Fruit fly (Drosophila melanogaster) whole organism, pupa: Measurements from ENCODE around the gene SPE.
A peak's percentile ranks its signal among the peaks of the same experiment; 100 is the strongest.

Experiments used
- CG10348 ChIP-seq: fragments of 200-800 bp; sonication (Bioruptor generic); IDR thresholded peaks from 2 replicates; pipeline ENCODE4 v1.3.6; 2022; ENCODE audit warnings: missing biosample characterization, missing genetic modification characterization
- CG12605 ChIP-seq: fragments of 200-800 bp; sonication (Bioruptor generic); IDR thresholded peaks from 2 replicates; pipeline ENCODE4 v1.3.6; 2022; ENCODE audit warnings: missing biosample characterization, missing genetic modification characterization
- CG13204 ChIP-seq: fragments of 200-800 bp; sonication (Bioruptor generic); optimal IDR thresholded peaks from 2 replicates; lab custom pipeline; 2018; ENCODE audit warnings: missing biosample characterization, mild to moderate bottlenecking, missing genetic modification characterization, moderate library complexity
- CG14655 ChIP-seq: fragments of 200-800 bp; sonication (Bioruptor generic); optimal IDR thresholded peaks from 3 replicates; lab custom pipeline; 2017; ENCODE audit warnings: mild to moderate bottlenecking, missing biosample characterization, missing genetic modification reagents, missing genetic modification characterization
- CG15710 ChIP-seq: fragments of 200-800 bp; sonication (Bioruptor generic); optimal IDR thresholded peaks from 2 replicates; lab custom pipeline; 2018; ENCODE audit warnings: missing biosample characterization, mild to moderate bottlenecking, missing genetic modification characterization, moderate library complexity
- CG17806 ChIP-seq: fragments of 200-800 bp; sonication (Bioruptor generic); optimal IDR thresholded peaks from 2 replicates; lab custom pipeline; 2018; ENCODE audit warnings: missing biosample characterization, mild to moderate bottlenecking, missing genetic modification characterization, moderate library complexity
- CG32121 ChIP-seq: fragments of 200-800 bp; sonication (Bioruptor generic); IDR thresholded peaks from 2 replicates; pipeline ENCODE4 v1.3.6; 2022; ENCODE audit warnings: missing biosample characterization, missing genetic modification characterization
- CG34367 ChIP-seq: fragments of 200-800 bp; sonication (Bioruptor generic); optimal IDR thresholded peaks from 2 replicates; lab custom pipeline; 2018; ENCODE audit warnings: missing biosample characterization, mild to moderate bottlenecking, missing genetic modification characterization
- CG4496 ChIP-seq: fragments of 200-800 bp; sonication (Bioruptor generic); IDR thresholded peaks from 3 replicates; pipeline ENCODE4 v1.3.6; 2022; ENCODE audit warnings: missing biosample characterization, missing genetic modification characterization
- CG8159 ChIP-seq: fragments of 200-800 bp; sonication (Bioruptor generic); optimal IDR thresholded peaks from 3 replicates; lab custom pipeline; 2018; ENCODE audit warnings: missing biosample characterization, mild to moderate bottlenecking, missing genetic modification characterization, moderate library complexity
- CG8301 ChIP-seq: fragments of 200-800 bp; sonication (Bioruptor generic); optimal IDR thresholded peaks from 2 replicates; lab custom pipeline; 2018; ENCODE audit warnings: missing biosample characterization, mild to moderate bottlenecking, missing genetic modification characterization
- CG9948 ChIP-seq: fragments of 200-800 bp; sonication (Bioruptor generic); optimal IDR thresholded peaks from 2 replicates; lab custom pipeline; 2018; ENCODE audit warnings: missing biosample characterization, mild to moderate bottlenecking, missing genetic modification characterization, moderate library complexity
- D1 ChIP-seq: fragments of 200-800 bp; sonication (Bioruptor generic); optimal IDR thresholded peaks from 2 replicates; lab custom pipeline; 2018; ENCODE audit warnings: missing biosample characterization, mild to moderate bottlenecking, missing genetic modification characterization, moderate library complexity
- EcR ChIP-seq: fragments of 200-800 bp; sonication (Bioruptor generic); optimal IDR thresholded peaks from 3 replicates; lab custom pipeline; 2019; ENCODE audit warnings: missing biosample characterization, missing genetic modification characterization, mild to moderate bottlenecking, moderate library complexity, missing genetic modification reagents
- Ets98B ChIP-seq: fragments of 200-800 bp; sonication (Bioruptor generic); IDR thresholded peaks from 2 replicates; pipeline ENCODE4 v1.3.6; 2022; ENCODE audit warnings: missing biosample characterization, missing genetic modification characterization
- Pif1A ChIP-seq: fragments of 200-800 bp; sonication (Bioruptor generic); optimal IDR thresholded peaks from 3 replicates; lab custom pipeline; 2016; ENCODE audit warnings: missing biosample characterization, missing genetic modification characterization
- Pif1B ChIP-seq: fragments of 200-800 bp; sonication (Bioruptor generic); optimal IDR thresholded peaks from 3 replicates; lab custom pipeline; 2016; ENCODE audit warnings: missing biosample characterization, missing genetic modification characterization
- Snoo ChIP-seq: fragments of 200-800 bp; sonication (Bioruptor generic); optimal IDR thresholded peaks from 3 replicates; lab custom pipeline; 2017; ENCODE audit warnings: missing biosample characterization, mild to moderate bottlenecking, missing genetic modification characterization, inconsistent platforms
- fd96Ca ChIP-seq: fragments of 200-800 bp; sonication (Bioruptor generic); IDR thresholded peaks from 3 replicates; pipeline ENCODE4 v1.3.6; 2022; ENCODE audit warnings: missing biosample characterization, missing genetic modification characterization
- gl ChIP-seq: fragments of 200-800 bp; sonication (Bioruptor generic); optimal IDR thresholded peaks from 2 replicates; lab custom pipeline; 2018; ENCODE audit warnings: missing biosample characterization, mild to moderate bottlenecking, missing genetic modification characterization
- rn ChIP-seq: fragments of 200-800 bp; sonication (Bioruptor generic); IDR thresholded peaks from 2 replicates; pipeline ENCODE4 v1.3.6; 2022; ENCODE audit warnings: missing biosample characterization, missing genetic modification characterization

The SPE gene

dm6 chr3R:23673084-23673483 lies 13.0 kb upstream of the SPE start:
- TF ChIP-seq CG17806 (tag; lab: Kevin White, UChicago) (no peak), Ets98B (no peak), rn (0 out of 2 replicates have a peak, but pooled peaks have one; percentile 32), CG9948 (tag; lab: Kevin White, UChicago) (no peak)
- TF ChIP-seq, all 21 proteins: peak for 1

DNA sequence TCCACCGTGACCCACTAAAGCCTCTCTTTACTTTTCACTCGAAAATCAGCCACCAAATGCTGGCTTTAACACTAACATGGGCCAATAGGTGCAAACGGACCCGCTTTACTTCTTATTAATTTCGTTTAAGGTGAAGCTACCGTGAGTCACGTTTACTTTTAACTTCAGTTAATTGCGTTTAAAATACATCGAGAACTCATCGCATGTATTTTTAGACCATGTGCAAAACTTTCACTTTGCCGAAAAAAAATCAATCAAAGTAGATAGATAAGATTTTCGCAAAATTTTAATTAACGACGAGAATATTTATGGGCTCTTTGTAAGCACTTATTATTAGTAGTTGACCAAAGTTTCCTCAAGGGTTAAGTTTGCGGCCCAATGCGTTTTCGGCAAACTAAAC lies 11.7 kb upstream of the SPE start:
- TF ChIP-seq CG13204 (GFP tag; lab: Kevin White, UChicago) (no peak), CG15710 (tag; lab: Kevin White, UChicago) (no peak), CG12605 (no peak), CG9948 (tag; lab: Kevin White, UChicago) (no peak), Snoo (tag; lab: Kevin White, UChicago) (peak; percentile 46), Pif1A (GFP tag; lab: Kevin White, UChicago) (peak; percentile 24)
- TF ChIP-seq, all 21 proteins: peak for 2

- TF ChIP-seq D1 (tag; lab: Kevin White, UChicago): no peak
- TF ChIP-seq CG32121 (GFP tag; lab: Robert Waterston, UW): 0 out of 2 replicates have a peak, but pooled peaks have one; percentile 17
- TF ChIP-seq CG34367: no peak
- TF ChIP-seq Ets98B: no peak
- TF ChIP-seq Pif1B (GFP tag; lab: Kevin White, UChicago): peak; percentile 20
- TF ChIP-seq CG17806 (tag; lab: Kevin White, UChicago): no peak
- TF ChIP-seq rn: no peak
- TF ChIP-seq CG9948 (tag; lab: Kevin White, UChicago): no peak
- TF ChIP-seq fd96Ca (GFP tag; lab: Robert Waterston, UW): no peak
- TF ChIP-seq CG8301 (tag; lab: Kevin White, UChicago): peak; percentile 9
- no peak for TF ChIP-seq EcR (GFP tag; lab: Kevin White, UChicago)
- TF ChIP-seq gl: no peak
- TF ChIP-seq Snoo (tag; lab: Kevin White, UChicago): no peak
- no peak for TF ChIP-seq CG15710 (tag; lab: Kevin White, UChicago)
- peak; percentile 61 for TF ChIP-seq CG14655 (GFP tag; lab: Kevin White, UChicago)
- no peak for TF ChIP-seq CG13204 (GFP tag; lab: Kevin White, UChicago)
- no peak for TF ChIP-seq Pif1A (GFP tag; lab: Kevin White, UChicago)
These were observed 10.4 kb upstream of the SPE start for dm6 chr3R:23675646-23676045.

- TF ChIP-seq CG32121 (GFP tag; lab: Robert Waterston, UW): no peak
These were observed 9.0 kb upstream of the SPE start, which contains the start of gene GILT3 for dm6 chr3R:23677058-23677457. Gene GILT3 (plus strand): TSS chr3R:23677358.

DNA sequence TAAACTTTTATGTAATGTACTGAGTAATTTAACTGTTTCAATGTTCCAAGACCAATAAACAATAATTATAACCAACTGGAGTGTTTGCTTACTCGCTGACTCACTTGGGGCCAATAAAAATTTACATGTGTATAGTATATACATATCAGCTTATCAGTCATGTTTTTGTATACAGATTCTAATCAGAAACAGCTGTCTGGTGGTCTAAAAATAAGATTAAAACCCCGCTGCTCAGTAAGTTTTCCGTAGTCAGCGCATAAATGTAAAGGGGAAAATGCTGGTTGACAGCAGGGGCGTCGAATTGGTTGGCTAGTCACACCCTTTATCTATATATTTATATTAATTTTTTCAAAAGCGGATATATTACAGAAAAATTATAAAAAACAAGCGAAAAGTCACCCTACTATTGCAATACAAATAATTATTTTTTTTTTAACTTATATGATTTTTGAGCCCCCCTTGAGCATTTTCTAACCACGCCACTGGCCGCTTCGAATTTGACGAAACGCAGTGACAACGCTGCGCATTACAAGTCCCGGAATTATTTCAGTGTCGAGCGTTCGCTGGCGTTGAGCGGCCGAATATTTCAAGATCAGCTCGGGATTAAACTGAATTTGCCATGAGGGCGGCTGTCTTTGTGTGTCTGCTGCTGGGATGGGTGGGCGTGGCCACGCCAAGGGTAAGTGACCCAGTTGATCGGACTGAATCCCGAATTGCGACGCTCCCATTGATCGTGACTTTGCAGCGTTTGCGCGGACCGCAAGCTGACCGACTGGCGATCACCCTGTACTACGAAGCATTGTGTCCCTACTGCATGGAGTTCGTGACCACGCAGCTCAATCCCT lies 7.5 kb upstream of the SPE start, which contains the start of gene GILT2:
Gene GILT2 (plus strand): TSS at position 547 of the 845 bp plus-strand sequence.
- TF ChIP-seq EcR (GFP tag; lab: Kevin White, UChicago): no peak
- TF ChIP-seq CG34367: peak; percentile 36
- peak; percentile 77 for TF ChIP-seq Ets98B
- peak; percentile 58 for TF ChIP-seq CG12605
- peak; percentile 65 for TF ChIP-seq CG32121 (GFP tag; lab: Robert Waterston, UW)
- TF ChIP-seq gl: no peak
- peak; percentile 87 for TF ChIP-seq Snoo (tag; lab: Kevin White, UChicago)
- peak; percentile 73 for TF ChIP-seq CG8159 (tag; lab: Kevin White, UChicago)
- TF ChIP-seq CG9948 (tag; lab: Kevin White, UChicago): peak; percentile 56
- 0 out of 2 replicates have a peak, but pooled peaks have one; percentile 24 for TF ChIP-seq CG10348 (GFP tag; lab: Robert Waterston, UW)
- TF ChIP-seq Pif1A (GFP tag; lab: Kevin White, UChicago): no peak
- TF ChIP-seq CG17806 (tag; lab: Kevin White, UChicago): peak; percentile 64
- peak; percentile 40; the same call in 1 of the 2 replicates for TF ChIP-seq rn
- no peak for TF ChIP-seq D1 (tag; lab: Kevin White, UChicago)
- TF ChIP-seq CG14655 (GFP tag; lab: Kevin White, UChicago): no peak
- no peak for TF ChIP-seq CG13204 (GFP tag; lab: Kevin White, UChicago)
- peak; percentile 76 for TF ChIP-seq Pif1B (GFP tag; lab: Kevin White, UChicago)
- TF ChIP-seq fd96Ca (GFP tag; lab: Robert Waterston, UW): peak; percentile 72
- no peak for TF ChIP-seq CG8301 (tag; lab: Kevin White, UChicago)
- 0 out of 3 replicates have a peak, but pooled peaks have one; percentile 54 for TF ChIP-seq CG4496 (GFP tag; lab: Robert Waterston, UW)
- peak; percentile 69 for TF ChIP-seq CG15710 (tag; lab: Kevin White, UChicago)
- TF ChIP-seq, all 21 proteins: peak for 14

dm6 chr3R:23679911-23680336 lies 6.1 kb upstream of the SPE start, which contains the start of gene eIF3d1:
Gene eIF3d1 (plus strand): TSS chr3R:23680039.
- TF ChIP-seq CG15710 (tag; lab: Kevin White, UChicago) (no peak), CG9948 (tag; lab: Kevin White, UChicago) (no peak), EcR (GFP tag; lab: Kevin White, UChicago) (no peak), CG4496 (GFP tag; lab: Robert Waterston, UW) (no peak), Pif1B (GFP tag; lab: Kevin White, UChicago) (no peak), CG32121 (GFP tag; lab: Robert Waterston, UW) (no peak), Snoo (tag; lab: Kevin White, UChicago) (no peak), CG10348 (GFP tag; lab: Robert Waterston, UW) (no peak)
